Worm (Caenorhabditis elegans): Measurements from ENCODE around the gene scl-6.
A peak's percentile ranks its signal among the peaks of the same experiment; 100 is the strongest.

The scl-6 gene

DNA sequence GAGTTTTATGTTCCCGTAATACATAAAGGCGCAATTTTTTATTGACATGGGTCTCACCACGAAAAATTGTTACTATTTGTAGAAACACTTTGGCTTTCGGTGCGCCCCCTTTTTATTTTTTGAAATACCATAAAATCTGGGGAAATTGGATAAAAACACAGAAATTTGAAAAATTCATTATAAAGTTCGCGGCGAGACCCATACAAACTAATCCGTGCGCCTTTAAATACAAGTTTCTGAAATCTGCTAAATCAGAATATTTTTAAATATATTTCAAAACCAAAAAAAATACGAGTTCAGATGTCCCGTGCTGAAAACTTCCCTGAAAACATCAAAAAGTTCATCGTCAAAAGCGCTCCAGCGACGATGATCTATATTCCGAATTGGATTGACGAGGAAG is 38.8 kb downstream of the scl-6 start, which contains the start of gene B0564.2:
TSS of gene B0564.2 (plus strand) at position 301 of the 400 bp plus-strand sequence.
- TF ChIP-seq ets-4 (GFP tag; optimal IDR thresholded peaks at IDR 0.05) (no peak), madf-10 (tag; optimal IDR thresholded peaks at IDR 0.05) (no peak), repo-1 (tag; optimal IDR thresholded peaks at IDR 0.05) (no peak), egl-18 (GFP tag; IDR thresholded peaks at IDR 0.05) (no peak), F22D6.2 (tag; optimal IDR thresholded peaks at IDR 0.05) (no peak), let-526 (GFP tag; IDR thresholded peaks at IDR 0.05) (no peak), F52B5.7 (tag; optimal IDR thresholded peaks at IDR 0.05) (no peak), akir-1 (GFP tag; optimal IDR thresholded peaks at IDR 0.05) (no peak), nhr-179 (tag; optimal IDR thresholded peaks at IDR 0.05) (no peak), ceh-58 (GFP tag; IDR thresholded peaks at IDR 0.05) (no peak), ztf-26 (tag; optimal IDR thresholded peaks at IDR 0.05) (no peak), C17E4.6 (GFP tag; IDR thresholded peaks at IDR 0.05) (no peak), Y56A3A.18 (GFP tag; IDR thresholded peaks at IDR 0.05) (no peak), D2030.7 (GFP tag; IDR thresholded peaks at IDR 0.05) (no peak), gei-17 (GFP tag; optimal IDR thresholded peaks at IDR 0.05) (no peak), snpc-3.4 (tag; optimal IDR thresholded peaks at IDR 0.05) (no peak), xnd-1 (tag; optimal IDR thresholded peaks at IDR 0.05) (no peak), ceh-40 (GFP tag; IDR thresholded peaks at IDR 0.05) (no peak), efl-1 (GFP tag; optimal IDR thresholded peaks at IDR 0.05) (no peak)

DNA sequence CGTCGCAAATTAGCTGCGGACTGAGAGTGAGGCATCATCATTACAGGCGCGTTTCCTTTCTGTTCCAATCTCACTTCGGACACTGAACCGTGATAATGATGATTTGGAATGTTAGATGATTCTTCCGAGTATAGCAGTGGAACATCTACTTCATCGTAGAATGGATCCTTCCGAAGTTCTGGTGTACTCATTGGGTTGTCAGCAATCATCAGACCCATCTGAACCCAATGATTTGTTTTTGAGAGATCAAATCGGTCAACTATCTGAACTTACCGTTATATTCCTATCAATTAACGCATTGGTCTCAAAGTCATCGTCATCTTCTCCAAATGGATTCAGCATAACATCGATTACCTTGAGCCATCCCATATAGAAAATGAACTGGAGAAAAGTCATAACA is 39.9 kb downstream of the scl-6 start:
- no peak for TF ChIP-seq snpc-3.4 (tag; optimal IDR thresholded peaks at IDR 0.05)
- no peak for TF ChIP-seq fkh-3 (tag; optimal IDR thresholded peaks at IDR 0.05)
- TF ChIP-seq ama-1 (optimal IDR thresholded peaks at IDR 0.05) = no peak
- no peak for TF ChIP-seq ama-1 (GFP tag; optimal IDR thresholded peaks at IDR 0.05)
- no peak for TF ChIP-seq nfyb-1 (GFP tag; IDR thresholded peaks at IDR 0.05)
- no peak for TF ChIP-seq madf-8 (GFP tag; conservative IDR thresholded peaks at IDR 0.05)
- TF ChIP-seq him-1 (tag; optimal IDR thresholded peaks at IDR 0.05) = no peak
- no peak for TF ChIP-seq xnd-1 (tag; optimal IDR thresholded peaks at IDR 0.05)
- TF ChIP-seq mel-28 (tag; optimal IDR thresholded peaks at IDR 0.05; ENCODE audit: borderline replicate concordance) = no peak
- TF ChIP-seq K12H6.12 (tag; optimal IDR thresholded peaks at IDR 0.05) = no peak
- no peak for TF ChIP-seq hlh-12 (tag; optimal IDR thresholded peaks at IDR 0.05)
- TF ChIP-seq lin-35 (GFP tag; optimal IDR thresholded peaks at IDR 0.05) = no peak
- TF ChIP-seq mes-4 (tag; optimal IDR thresholded peaks at IDR 0.05) = no peak
- no peak for TF ChIP-seq madf-6 (GFP tag; IDR thresholded peaks at IDR 0.05)
- TF ChIP-seq atf-7 (tag; optimal IDR thresholded peaks at IDR 0.05) = no peak
- no peak for TF ChIP-seq hmg-20 (GFP tag; IDR thresholded peaks at IDR 0.05)
- no peak for TF ChIP-seq ceh-27 (GFP tag; optimal IDR thresholded peaks at IDR 0.05)

DNA sequence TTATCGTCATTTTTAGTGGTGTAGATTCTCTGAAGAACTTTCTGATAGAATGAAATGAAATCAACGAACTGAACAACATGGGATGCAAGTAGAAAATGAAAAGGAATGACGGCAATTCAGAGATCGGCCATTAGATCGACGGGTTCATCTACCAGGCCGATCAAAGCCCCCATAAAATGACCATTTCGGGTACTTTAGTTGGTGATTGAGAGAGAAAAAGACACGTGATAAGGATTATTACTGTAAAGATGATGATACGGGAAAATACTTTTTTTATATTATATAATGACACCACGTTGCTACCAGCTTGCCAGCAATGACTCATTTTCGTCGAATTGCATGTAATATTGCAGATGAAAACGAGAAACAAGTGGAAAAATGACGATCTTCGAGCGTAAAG is 41.2 kb downstream of the scl-6 start, which contains the start of gene best-1:
TSS of gene best-1 (minus strand) at position 29 of the 400 bp plus-strand sequence.
- no peak for TF ChIP-seq repo-1 (tag; optimal IDR thresholded peaks at IDR 0.05)
- peak; percentile 24 for TF ChIP-seq lin-40 (tag; optimal IDR thresholded peaks at IDR 0.05)

DNA sequence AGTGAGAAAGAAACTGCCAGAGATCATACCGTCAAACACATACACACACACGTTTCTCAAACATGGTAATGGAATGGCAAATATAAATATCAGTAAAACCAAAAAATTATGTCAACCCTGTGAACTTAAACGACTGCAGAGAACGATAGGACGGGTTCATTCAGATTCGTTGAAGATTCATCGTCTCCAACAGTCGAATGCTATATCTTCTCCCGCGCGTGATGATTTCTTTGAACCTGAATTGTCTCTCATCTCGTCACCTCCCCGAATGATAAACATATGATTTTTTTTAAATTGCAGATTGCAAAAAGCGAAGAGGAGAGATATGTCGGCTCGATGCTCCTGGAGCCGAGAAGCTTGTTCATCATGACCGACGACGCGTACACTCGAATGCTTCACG is 42.3 kb downstream of the scl-6 start:
- TF ChIP-seq nhr-27 (tag; optimal IDR thresholded peaks at IDR 0.05) (no peak), sptf-2 (GFP tag; optimal IDR thresholded peaks at IDR 0.05) (no peak), madf-3 (GFP tag; IDR thresholded peaks at IDR 0.05) (no peak), ekl-4 (GFP tag; IDR thresholded peaks at IDR 0.05) (no peak), ztf-22 (GFP tag; optimal IDR thresholded peaks at IDR 0.05) (no peak), ceh-100 (GFP tag; IDR thresholded peaks at IDR 0.05) (no peak), madf-8 (GFP tag; conservative IDR thresholded peaks at IDR 0.05) (no peak), ccch-3 (GFP tag; optimal IDR thresholded peaks at IDR 0.05) (no peak), lir-1 (GFP tag; conservative IDR thresholded peaks at IDR 0.05) (no peak), nhr-179 (tag; optimal IDR thresholded peaks at IDR 0.05) (no peak), Y95B8A.8 (GFP tag; IDR thresholded peaks at IDR 0.05) (no peak), rpc-1 (optimal IDR thresholded peaks at IDR 0.05) (no peak), rpc-1 (tag; optimal IDR thresholded peaks at IDR 0.05) (no peak)

Measured in whole organism, young adult.